Fruit fly (Drosophila melanogaster) whole organism, embryonic: ENCODE results near the gene Prp16.
A peak's percentile ranks its signal among the peaks of the same experiment; 100 is the strongest.

ENCODE experiments used
- Bteb2 ChIP-seq: fragments of 200-800 bp; sonication (Bioruptor generic); optimal IDR thresholded peaks from 2 replicates; lab custom pipeline; 2016; ENCODE audit warnings: missing biosample characterization, missing genetic modification characterization
- CG10267 ChIP-seq: fragments of 200-800 bp; sonication (Bioruptor generic); optimal IDR thresholded peaks from 2 replicates; lab custom pipeline; 2018; ENCODE audit warnings: missing biosample characterization, mild to moderate bottlenecking, missing genetic modification characterization, moderate library complexity
- CG11093 ChIP-seq: fragments of 200-800 bp; sonication (Bioruptor generic); IDR thresholded peaks from 3 replicates; pipeline ENCODE4 v1.3.6; 2022; ENCODE audit warnings: missing biosample characterization, missing genetic modification characterization
- CG11456 ChIP-seq: fragments of 200-800 bp; sonication (Bioruptor generic); IDR thresholded peaks from 3 replicates; pipeline ENCODE4 v1.3.6; 2022; ENCODE audit warnings: missing biosample characterization, missing genetic modification characterization
- CG11695 ChIP-seq: fragments of 200-800 bp; sonication (Bioruptor generic); IDR thresholded peaks from 3 replicates; pipeline ENCODE4 v1.3.6; 2022; ENCODE audit warnings: missing biosample characterization, missing genetic modification characterization
- CG14050 ChIP-seq: fragments of 200-800 bp; sonication (Bioruptor generic); IDR thresholded peaks from 3 replicates; pipeline ENCODE4 v1.3.6; 2022; ENCODE audit warnings: missing biosample characterization, missing genetic modification characterization
- CG14667 ChIP-seq: fragments of 200-800 bp; sonication (Bioruptor generic); IDR thresholded peaks from 2 replicates; pipeline ENCODE4 v1.3.6; 2022; ENCODE audit warnings: missing biosample characterization, missing genetic modification characterization
- CG15011 ChIP-seq: fragments of 200-800 bp; sonication (Bioruptor generic); optimal IDR thresholded peaks from 3 replicates; lab custom pipeline; 2018; ENCODE audit warnings: missing biosample characterization, mild to moderate bottlenecking, missing genetic modification characterization
- CG16779 ChIP-seq: fragments of 200-800 bp; sonication (Bioruptor generic); IDR thresholded peaks from 2 replicates; pipeline ENCODE4 v1.3.6; 2022; ENCODE audit warnings: missing biosample characterization, missing genetic modification characterization
- CG17359 ChIP-seq: fragments of 200-800 bp; sonication (Bioruptor generic); optimal IDR thresholded peaks from 3 replicates; lab custom pipeline; 2018; ENCODE audit warnings: missing biosample characterization, mild to moderate bottlenecking, missing genetic modification characterization, moderate library complexity
- CG17802 ChIP-seq: fragments of 200-800 bp; sonication (Bioruptor generic); optimal IDR thresholded peaks from 2 replicates; lab custom pipeline; 2018; ENCODE audit warnings: missing biosample characterization, mild to moderate bottlenecking, missing genetic modification characterization, moderate library complexity
- CG2120 ChIP-seq: fragments of 200-800 bp; sonication (Bioruptor generic); optimal IDR thresholded peaks from 3 replicates; lab custom pipeline; 2016; ENCODE audit warnings: missing biosample characterization, missing genetic modification characterization
- CG3407 ChIP-seq: fragments of 200-800 bp; sonication (Bioruptor generic); optimal IDR thresholded peaks from 2 replicates; lab custom pipeline; 2018; ENCODE audit warnings: missing biosample characterization, mild to moderate bottlenecking, missing genetic modification characterization
- CG3847 ChIP-seq: fragments of 200-800 bp; sonication (Bioruptor generic); IDR thresholded peaks from 2 replicates; pipeline ENCODE4 v1.3.6; 2022; ENCODE audit warnings: missing biosample characterization, missing genetic modification characterization
- CG4617 ChIP-seq: fragments of 200-800 bp; sonication (Bioruptor generic); optimal IDR thresholded peaks from 3 replicates; lab custom pipeline; 2016; ENCODE audit warnings: missing biosample characterization, missing genetic modification characterization, borderline replicate concordance
- CG4707 ChIP-seq: fragments of 200-800 bp; sonication (Bioruptor generic); optimal IDR thresholded peaks from 2 replicates; lab custom pipeline; 2018; ENCODE audit warnings: missing biosample characterization, mild to moderate bottlenecking, missing genetic modification characterization, moderate library complexity
- CG5953 ChIP-seq: fragments of 200-800 bp; sonication (Bioruptor generic); IDR thresholded peaks from 2 replicates; pipeline ENCODE4 v1.3.6; 2022; ENCODE audit warnings: missing biosample characterization, missing genetic modification characterization
- CG6813 ChIP-seq: fragments of 200-800 bp; sonication (Bioruptor generic); optimal IDR thresholded peaks from 2 replicates; lab custom pipeline; 2017; ENCODE audit warnings: missing biosample characterization, missing genetic modification characterization, mild to moderate bottlenecking, moderate library complexity, missing genetic modification reagents
- CkIIα-i1 ChIP-seq: fragments of 200-800 bp; sonication (Bioruptor generic); IDR thresholded peaks from 2 replicates; pipeline ENCODE4 v1.3.6; 2022; ENCODE audit warnings: missing biosample characterization, missing genetic modification characterization
- D19B ChIP-seq: fragments of 200-800 bp; sonication (Bioruptor generic); optimal IDR thresholded peaks from 2 replicates; lab custom pipeline; 2017; ENCODE audit warnings: missing biosample characterization, mild to moderate bottlenecking, missing genetic modification characterization
- Doc2 ChIP-seq: fragments of 200-800 bp; sonication (Bioruptor generic); IDR thresholded peaks from 2 replicates; pipeline ENCODE4 v1.3.6; 2022; ENCODE audit warnings: missing biosample characterization, missing genetic modification characterization
- H2.0 ChIP-seq: fragments of 200-800 bp; sonication (Bioruptor generic); IDR thresholded peaks from 2 replicates; pipeline ENCODE4 v1.3.6; 2022; ENCODE audit warnings: missing biosample characterization, missing genetic modification characterization
- Hand ChIP-seq: fragments of 200-800 bp; sonication (Bioruptor generic); optimal IDR thresholded peaks from 2 replicates; lab custom pipeline; 2017; ENCODE audit warnings: mild to moderate bottlenecking, missing biosample characterization, missing genetic modification reagents, missing genetic modification characterization
- Hmr ChIP-seq: fragments of 200-800 bp; sonication (Bioruptor generic); optimal IDR thresholded peaks from 3 replicates; lab custom pipeline; 2017; ENCODE audit warnings: mild to moderate bottlenecking, missing biosample characterization, missing genetic modification reagents, missing genetic modification characterization
- Max ChIP-seq: fragments of 200-800 bp; sonication (Bioruptor generic); optimal IDR thresholded peaks from 2 replicates; lab custom pipeline; 2016; ENCODE audit warnings: missing biosample characterization, mild to moderate bottlenecking, missing genetic modification characterization
- Mrtf ChIP-seq: fragments of 200-800 bp; sonication (Bioruptor generic); IDR thresholded peaks from 3 replicates; pipeline ENCODE4 v1.3.6; 2022; ENCODE audit warnings: missing biosample characterization, missing genetic modification characterization
- NC2α ChIP-seq: fragments of 200-800 bp; sonication (Bioruptor generic); optimal IDR thresholded peaks from 2 replicates; lab custom pipeline; 2016; ENCODE audit warnings: missing biosample characterization, missing genetic modification characterization
- NFAT ChIP-seq: fragments of 200-800 bp; sonication (Bioruptor generic); IDR thresholded peaks from 2 replicates; pipeline ENCODE4 v1.3.6; 2022; ENCODE audit warnings: missing biosample characterization, missing genetic modification characterization
- Oli ChIP-seq: fragments of 200-800 bp; sonication (Bioruptor generic); optimal IDR thresholded peaks from 2 replicates; lab custom pipeline; 2018; ENCODE audit warnings: missing biosample characterization, mild to moderate bottlenecking, missing genetic modification characterization, moderate library complexity
- Rfx ChIP-seq: fragments of 200-800 bp; sonication (Bioruptor generic); IDR thresholded peaks from 2 replicates; pipeline ENCODE4 v1.3.6; 2022; ENCODE audit warnings: missing biosample characterization, missing genetic modification characterization
- Vsx1 ChIP-seq: fragments of 200-800 bp; sonication (Bioruptor generic); optimal IDR thresholded peaks from 2 replicates; lab custom pipeline; 2017; ENCODE audit warnings: missing biosample characterization, mild to moderate bottlenecking, missing genetic modification characterization, missing genetic modification reagents
- YL-1 ChIP-seq: fragments of 200-800 bp; sonication (Bioruptor generic); optimal IDR thresholded peaks from 3 replicates; lab custom pipeline; 2017; ENCODE audit warnings: missing biosample characterization, mild to moderate bottlenecking, missing genetic modification characterization
- al ChIP-seq: fragments of 200-800 bp; sonication (Bioruptor generic); IDR thresholded peaks from 2 replicates; pipeline ENCODE4 v1.3.6; 2022; ENCODE audit warnings: missing biosample characterization, missing genetic modification characterization
- ase ChIP-seq: fragments of 200-800 bp; sonication (Bioruptor generic); IDR thresholded peaks from 3 replicates; pipeline ENCODE4 v1.3.6; 2022; ENCODE audit warnings: missing biosample characterization, missing genetic modification characterization
- disco-r ChIP-seq: fragments of 200-800 bp; sonication (Bioruptor generic); optimal IDR thresholded peaks from 2 replicates; lab custom pipeline; 2016; ENCODE audit warnings: missing biosample characterization, missing genetic modification characterization
- dmrt99B ChIP-seq: fragments of 200-800 bp; sonication (Bioruptor generic); optimal IDR thresholded peaks from 2 replicates; lab custom pipeline; 2018; ENCODE audit warnings: missing biosample characterization, mild to moderate bottlenecking, missing genetic modification characterization, moderate library complexity
- gcm2 ChIP-seq: fragments of 200-800 bp; sonication (Bioruptor generic); optimal IDR thresholded peaks from 2 replicates; lab custom pipeline; 2016; ENCODE audit warnings: missing biosample characterization, missing genetic modification characterization
- gro ChIP-seq: fragments of 200-800 bp; sonication (Bioruptor generic); optimal IDR thresholded peaks from 2 replicates; lab custom pipeline; 2016; ENCODE audit warnings: missing biosample characterization, missing genetic modification characterization
- h ChIP-seq: fragments of >200 bp; optimal IDR thresholded peaks from 2 replicates; lab custom pipeline; 2017
- hth ChIP-seq: fragments of >200 bp; optimal IDR thresholded peaks from 2 replicates; lab custom pipeline; 2017; ENCODE audit warnings: inconsistent platforms
- inv ChIP-seq: fragments of 200-800 bp; sonication (Bioruptor generic); IDR thresholded peaks from 2 replicates; pipeline ENCODE4 v1.3.6; 2022; ENCODE audit warnings: missing biosample characterization, missing genetic modification characterization; ENCODE audit not compliant: partially characterized antibody
- prd ChIP-seq, 3 experiments: fragments of >200 bp in 2 of 3; fragments of 200-800 bp in 1 of 3; sonication (Bioruptor generic) in 1 of 3; optimal IDR thresholded peaks in 2 of 3; IDR thresholded peaks in 1 of 3; 2 replicates in 2 of 3; 3 replicates in 1 of 3; pipeline versions ENCODE4 v1.3.6 to Lab custom; 2017 to 2022; ENCODE audit warnings: missing biosample characterization in 1 of 3, missing genetic modification characterization in 1 of 3
- ranshi ChIP-seq: fragments of 200-800 bp; sonication (Bioruptor generic); IDR thresholded peaks from 2 replicates; pipeline ENCODE4 v1.3.6; 2022; ENCODE audit warnings: missing biosample characterization, missing genetic modification characterization
- ro ChIP-seq: fragments of 200-800 bp; sonication (Bioruptor generic); IDR thresholded peaks from 2 replicates; pipeline ENCODE4 v1.3.6; 2022; ENCODE audit warnings: missing biosample characterization, missing genetic modification characterization
- sima ChIP-seq: fragments of 200-800 bp; sonication (Bioruptor generic); optimal IDR thresholded peaks from 2 replicates; lab custom pipeline; 2016; ENCODE audit warnings: missing biosample characterization, missing genetic modification characterization
- slou ChIP-seq: fragments of 200-800 bp; sonication (Bioruptor generic); optimal IDR thresholded peaks from 3 replicates; lab custom pipeline; 2016; ENCODE audit warnings: missing biosample characterization, missing genetic modification characterization
- sna ChIP-seq: fragments of 200-800 bp; sonication (Bioruptor generic); IDR thresholded peaks from 2 replicates; pipeline ENCODE4 v1.3.6; 2022; ENCODE audit warnings: missing biosample characterization, missing genetic modification characterization; ENCODE audit not compliant: partially characterized antibody
- sob ChIP-seq: fragments of 200-800 bp; sonication (Bioruptor generic); IDR thresholded peaks from 2 replicates; pipeline ENCODE4 v1.3.6; 2022; ENCODE audit warnings: missing biosample characterization, missing genetic modification characterization
- sqz ChIP-seq: fragments of 200-800 bp; sonication (Bioruptor generic); optimal IDR thresholded peaks from 3 replicates; lab custom pipeline; 2018; ENCODE audit warnings: missing biosample characterization, mild to moderate bottlenecking, missing genetic modification characterization
- toy ChIP-seq: fragments of 200-800 bp; sonication (Bioruptor generic); IDR thresholded peaks from 2 replicates; pipeline ENCODE4 v1.3.6; 2022; ENCODE audit warnings: missing biosample characterization, missing genetic modification characterization

The Prp16 gene

dm6 chrX:14208426-14209208 is 7.5 kb downstream of the Prp16 start (continued):
- TF ChIP-seq slou (GFP tag; lab: Kevin White, UChicago): no peak
- no peak for TF ChIP-seq sna (GFP tag; lab: Robert Waterston, UW)
- TF ChIP-seq Vsx1 (GFP tag; lab: Kevin White, UChicago): peak; percentile 23
- TF ChIP-seq CG5953 (GFP tag; lab: Robert Waterston, UW): peak; percentile 43; the same call in 1 of the 2 replicates
- peak; percentile 41 for TF ChIP-seq CG17802 (tag; lab: Kevin White, UChicago)
- peak; percentile 57 for TF ChIP-seq sqz (GFP tag; lab: Kevin White, UChicago)
- 0 out of 2 replicates have a peak, but pooled peaks have one; percentile 9 for TF ChIP-seq NFAT
- peak; percentile 51; the same call in 1 of the 2 replicates for TF ChIP-seq sob
- peak; percentile 61 for TF ChIP-seq CG14050 (GFP tag; lab: Robert Waterston, UW)
- TF ChIP-seq inv (GFP tag; lab: Robert Waterston, UW): no peak
- 0 out of 3 replicates have a peak, but pooled peaks have one; percentile 56 for TF ChIP-seq ase (GFP tag; lab: Robert Waterston, UW)
- TF ChIP-seq disco-r (GFP tag; lab: Kevin White, UChicago): no peak
- TF ChIP-seq NC2α (GFP tag; lab: Kevin White, UChicago): no peak
- peak; percentile 24 for TF ChIP-seq CG15011 (GFP tag; lab: Kevin White, UChicago)
- no peak for TF ChIP-seq Doc2
- peak; percentile 0 for TF ChIP-seq YL-1 (GFP tag; lab: Kevin White, UChicago)
- TF ChIP-seq toy (GFP tag; lab: Robert Waterston, UW): no peak
- no peak for TF ChIP-seq Hand (GFP tag; lab: Kevin White, UChicago)
- peak; percentile 69; the same call in 2 of the 3 replicates for TF ChIP-seq CG11695 (GFP tag; lab: Robert Waterston, UW)
- peak; percentile 47 for TF ChIP-seq H2.0 (GFP tag; lab: Robert Waterston, UW)
- no peak for TF ChIP-seq Hmr (GFP tag; lab: Kevin White, UChicago)
- no peak for TF ChIP-seq D19B (GFP tag; lab: Kevin White, UChicago)
- no peak for TF ChIP-seq prd (optimal IDR thresholded peaks at IDR 0.05; lab: Kevin White, UChicago)
- TF ChIP-seq prd (GFP tag; IDR thresholded peaks at IDR 0.05; lab: Robert Waterston, UW): peak; percentile 17; the same call in 1 of the 3 replicates
- peak; percentile 65 for TF ChIP-seq Oli (tag; lab: Kevin White, UChicago)
- TF ChIP-seq gcm2 (GFP tag; lab: Kevin White, UChicago): peak; percentile 29
- TF ChIP-seq Mrtf: peak; percentile 64; the same call in 1 of the 3 replicates
- no peak; the same call in 2 of the 3 replicates for TF ChIP-seq CG11093
- no peak for TF ChIP-seq ro
- TF ChIP-seq Rfx (GFP tag; lab: Robert Waterston, UW): peak; percentile 15; the same call in 1 of the 2 replicates
- TF ChIP-seq CG2120 (GFP tag; lab: Kevin White, UChicago): peak; percentile 29
- no peak for TF ChIP-seq CG3847 (GFP tag; lab: Robert Waterston, UW)
- no peak for TF ChIP-seq h (lab: Kevin White, UChicago)
- peak; percentile 5 for TF ChIP-seq Max
- TF ChIP-seq al (GFP tag; lab: Robert Waterston, UW): no peak
- TF ChIP-seq CG6813 (GFP tag; lab: Kevin White, UChicago): peak; percentile 77
- no peak for TF ChIP-seq CG11456 (GFP tag; lab: Robert Waterston, UW)
- peak; percentile 70 for TF ChIP-seq CG10267 (tag; lab: Kevin White, UChicago)
- TF ChIP-seq CkIIα-i1 (GFP tag; lab: Robert Waterston, UW): no peak
- peak; percentile 4 for TF ChIP-seq Bteb2 (GFP tag; lab: Kevin White, UChicago)
- peak; percentile 82 for TF ChIP-seq CG17359 (tag; lab: Kevin White, UChicago)
- peak; percentile 52 for TF ChIP-seq CG4707
- TF ChIP-seq sima (GFP tag; lab: Kevin White, UChicago): no peak
- TF ChIP-seq CG4617 (GFP tag; lab: Kevin White, UChicago): no peak
- TF ChIP-seq CG14667 (GFP tag; lab: Robert Waterston, UW): no peak
- TF ChIP-seq CG16779 (GFP tag; lab: Robert Waterston, UW): no peak
- TF ChIP-seq ranshi (GFP tag; lab: Robert Waterston, UW): peak; percentile 54
- TF ChIP-seq hth (lab: Kevin White, UChicago): no peak
- no peak for TF ChIP-seq gro (GFP tag; lab: Kevin White, UChicago)
- peak; percentile 74 for TF ChIP-seq dmrt99B (tag; lab: Kevin White, UChicago)
- TF ChIP-seq CG3407 (GFP tag; lab: Kevin White, UChicago): no peak
